Fruit fly (Drosophila melanogaster): ENCODE data around the gene CG3430.

Gene CG3430

dm6 chr2L:6922091-6922753, 34.6 kb upstream of the CG3430 start (continued):
- TF ChIP-seq trem (tag; optimal IDR thresholded peaks at IDR 0.05): peak; percentile 37
- TF ChIP-seq dmrt11E (tag; optimal IDR thresholded peaks at IDR 0.05): peak; percentile 66
- no peak for TF ChIP-seq CG9797 (GFP tag; optimal IDR thresholded peaks at IDR 0.05)
- TF ChIP-seq Ssrp (tag; optimal IDR thresholded peaks at IDR 0.05): peak; percentile 69
- peak; percentile 68 for TF ChIP-seq CG9609 (GFP tag; optimal IDR thresholded peaks at IDR 0.05)
- TF ChIP-seq Xrp1 (GFP tag; IDR thresholded peaks at IDR 0.05): peak; percentile 90
- TF ChIP-seq fd3F (GFP tag; optimal IDR thresholded peaks at IDR 0.05): peak; percentile 34
- TF ChIP-seq HLHmδ (GFP tag; optimal IDR thresholded peaks at IDR 0.05): no peak
- TF ChIP-seq Fer2 (tag; optimal IDR thresholded peaks at IDR 0.05): peak; percentile 10
- TF ChIP-seq ems (GFP tag; optimal IDR thresholded peaks at IDR 0.05): peak; percentile 64
- TF ChIP-seq vfl (GFP tag; optimal IDR thresholded peaks at IDR 0.05): peak; percentile 45
- TF ChIP-seq CG12769 (tag; optimal IDR thresholded peaks at IDR 0.05): peak; percentile 61
- no peak for TF ChIP-seq Deaf1 (tag; optimal IDR thresholded peaks at IDR 0.05)
- TF ChIP-seq CG3726 (GFP tag; IDR thresholded peaks at IDR 0.05): no peak
- peak; percentile 69 for TF ChIP-seq CG6254 (GFP tag; optimal IDR thresholded peaks at IDR 0.05)
- no peak for TF ChIP-seq CG30020 (tag; optimal IDR thresholded peaks at IDR 0.05)
- TF ChIP-seq ap (GFP tag; IDR thresholded peaks at IDR 0.05): peak; percentile 72
- no peak for TF ChIP-seq ash1 (GFP tag; optimal IDR thresholded peaks at IDR 0.05)
- TF ChIP-seq CG7372 (GFP tag; IDR thresholded peaks at IDR 0.05): peak; percentile 24; the same call in 1 of the 2 replicates
- TF ChIP-seq vnd (GFP tag; IDR thresholded peaks at IDR 0.05; ENCODE audit: partially characterized antibody): no peak
- TF ChIP-seq nerfin-1 (tag; optimal IDR thresholded peaks at IDR 0.05): peak; percentile 74
- no peak for TF ChIP-seq crol (GFP tag; IDR thresholded peaks at IDR 0.05)
- TF ChIP-seq kay (GFP tag; optimal IDR thresholded peaks at IDR 0.05): peak; percentile 5
- peak; percentile 61 for TF ChIP-seq NC2β (GFP tag; optimal IDR thresholded peaks at IDR 0.05)
- no peak for TF ChIP-seq CG15269 (tag; optimal IDR thresholded peaks at IDR 0.05)
- TF ChIP-seq CG16813 (GFP tag; IDR thresholded peaks at IDR 0.05; ENCODE audit: partially characterized antibody): no peak
- TF ChIP-seq CG1233 (GFP tag; optimal IDR thresholded peaks at IDR 0.05): peak; percentile 51
- no peak for TF ChIP-seq Dll (GFP tag; IDR thresholded peaks at IDR 0.05; ENCODE audit: partially characterized antibody)
- TF ChIP-seq zf30C (GFP tag; optimal IDR thresholded peaks at IDR 0.05): peak; percentile 89
- no peak for TF ChIP-seq Hr39 (optimal IDR thresholded peaks at IDR 0.05)
- peak; percentile 46 for TF ChIP-seq CG16863 (GFP tag; optimal IDR thresholded peaks at IDR 0.05)
- TF ChIP-seq CG12219 (GFP tag; optimal IDR thresholded peaks at IDR 0.05): peak; percentile 65
- TF ChIP-seq sisA (GFP tag; IDR thresholded peaks at IDR 0.05): no peak; the same call in 1 of the 2 replicates
- peak in 1 of 2 experiments; percentile 64 for TF ChIP-seq Pdp1 (GFP tag; optimal IDR thresholded peaks at IDR 0.05)
- TF ChIP-seq nau (GFP tag; optimal IDR thresholded peaks at IDR 0.05): peak; percentile 20
- peak; percentile 45 for TF ChIP-seq Spps (tag; optimal IDR thresholded peaks at IDR 0.05)
- TF ChIP-seq HmgD (GFP tag; optimal IDR thresholded peaks at IDR 0.05): no peak
- TF ChIP-seq wor (GFP tag; IDR thresholded peaks at IDR 0.05): peak; percentile 47; the same call in 1 of the 2 replicates
- TF ChIP-seq Oaz (GFP tag; IDR thresholded peaks at IDR 0.05): no peak; the same call in 1 of the 2 replicates
- no peak for TF ChIP-seq Hand (GFP tag; optimal IDR thresholded peaks at IDR 0.05)
- peak; percentile 61 for TF ChIP-seq zfh2 (GFP tag; optimal IDR thresholded peaks at IDR 0.05)
- no peak for TF ChIP-seq Doc3 (GFP tag; IDR thresholded peaks at IDR 0.05; ENCODE audit: partially characterized antibody)
- no peak for TF ChIP-seq Sry-β (GFP tag; optimal IDR thresholded peaks at IDR 0.05)
- peak; percentile 96 for TF ChIP-seq sens (GFP tag)
- TF ChIP-seq MESR4 (GFP tag; optimal IDR thresholded peaks at IDR 0.05): no peak
- TF ChIP-seq HLH4C (GFP tag; IDR thresholded peaks at IDR 0.05; ENCODE audit: partially characterized antibody): no peak
- peak; percentile 60 for TF ChIP-seq CG1602 (GFP tag; optimal IDR thresholded peaks at IDR 0.05)
- TF ChIP-seq Scr (GFP tag; IDR thresholded peaks at IDR 0.05; ENCODE audit: partially characterized antibody): no peak
- TF ChIP-seq gfzf (GFP tag; optimal IDR thresholded peaks at IDR 0.05): no peak

Measured in whole organism, embryonic.